Worm (Caenorhabditis elegans) whole organism, late embryonic: ENCODE measurements around the gene nhr-203.

Source experiments
- ceh-31 ChIP-seq: sonication (generic microtip); optimal IDR thresholded peaks from 2 replicates; lab custom pipeline; 2016; ENCODE audit warnings: missing genetic modification characterization, missing compliant biosample characterization
- eyg-1 ChIP-seq: sonication (generic microtip); optimal IDR thresholded peaks from 2 replicates; lab custom pipeline; 2016; ENCODE audit warnings: missing genotype, missing genetic modification characterization, missing compliant biosample characterization
- nfya-1 ChIP-seq: sonication (generic microtip); optimal IDR thresholded peaks from 2 replicates; lab custom pipeline; 2017; ENCODE audit warnings: missing genetic modification characterization, mild to moderate bottlenecking, missing compliant biosample characterization, antibody characterized with exemption, moderate library complexity

DNA sequence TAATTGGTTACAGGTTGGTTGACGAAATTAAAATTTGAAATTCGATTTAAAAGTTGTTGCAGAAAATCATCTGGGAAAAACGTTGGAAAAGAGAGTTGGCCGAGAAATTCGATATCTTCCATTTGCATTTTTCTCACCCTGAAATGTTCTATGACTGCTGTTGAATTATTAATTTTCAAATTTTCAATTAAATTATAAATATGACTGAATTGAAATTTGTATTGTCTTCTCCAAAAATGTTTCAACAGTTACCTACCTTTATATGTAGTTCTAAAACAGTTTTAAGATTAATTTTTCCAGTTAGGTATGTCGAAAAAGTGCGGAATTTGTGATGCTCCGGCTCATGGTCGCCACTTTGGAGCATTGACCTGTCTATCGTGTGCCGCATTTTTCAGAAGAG is 27.1 kb downstream of the nhr-203 start, which contains the start of gene nhr-211:
- TF ChIP-seq eyg-1 (tag; lab: Kevin White, UChicago) (no peak), nfya-1 (tag; lab: Kevin White, UChicago) (no peak), ceh-31 (no peak)
